Fruit fly (Drosophila melanogaster): ENCODE measurements around the gene aqz.

The aqz gene

dm6 chr3R:8821623-8822022, 1.1 kb upstream of the aqz start, which contains the start of gene CG8369:
Gene CG8369 (plus strand): TSS chr3R:8822008.
- no peak for TF ChIP-seq Hr96 (GFP tag; optimal IDR thresholded peaks at IDR 0.05)
- TF ChIP-seq pad (GFP tag; optimal IDR thresholded peaks at IDR 0.05) = no peak
- TF ChIP-seq CG33017 (tag; optimal IDR thresholded peaks at IDR 0.05) = peak; percentile 34
- TF ChIP-seq kay (GFP tag; ENCODE audit: borderline replicate concordance) = no peak
- no peak for TF ChIP-seq CG1620 (GFP tag; optimal IDR thresholded peaks at IDR 0.05)
- no peak for TF ChIP-seq Clk (GFP tag; optimal IDR thresholded peaks at IDR 0.05)
- peak; percentile 19 for TF ChIP-seq tj (GFP tag; optimal IDR thresholded peaks at IDR 0.05)
- no peak for TF ChIP-seq CG11617 (GFP tag; optimal IDR thresholded peaks at IDR 0.05)
- TF ChIP-seq CG14711 (tag; optimal IDR thresholded peaks at IDR 0.05) = no peak
- no peak for TF ChIP-seq Mnt (GFP tag; optimal IDR thresholded peaks at IDR 0.05)
- TF ChIP-seq Crg-1 (GFP tag; optimal IDR thresholded peaks at IDR 0.05) = no peak
- TF ChIP-seq cic (GFP tag; optimal IDR thresholded peaks at IDR 0.05) = peak; percentile 89
- TF ChIP-seq bab1 (GFP tag; optimal IDR thresholded peaks at IDR 0.05) = no peak
- peak; percentile 1 for TF ChIP-seq ovo (GFP tag; optimal IDR thresholded peaks at IDR 0.05)
- no peak for TF ChIP-seq CG7045 (GFP tag; optimal IDR thresholded peaks at IDR 0.05)
- peak; percentile 56 for TF ChIP-seq CG12768 (GFP tag; optimal IDR thresholded peaks at IDR 0.05)
- no peak for TF ChIP-seq toe (GFP tag; optimal IDR thresholded peaks at IDR 0.05)
- TF ChIP-seq CG5204 (GFP tag; optimal IDR thresholded peaks at IDR 0.05) = no peak
- peak; percentile 1 for TF ChIP-seq CG7101 (tag; optimal IDR thresholded peaks at IDR 0.05)
- TF ChIP-seq cnc (optimal IDR thresholded peaks at IDR 0.05) = no peak

- peak; percentile 50 for TF ChIP-seq CG7045 (GFP tag; optimal IDR thresholded peaks at IDR 0.05)
- peak; percentile 7 for TF ChIP-seq CG14711 (tag; optimal IDR thresholded peaks at IDR 0.05)
- TF ChIP-seq Mnt (GFP tag; optimal IDR thresholded peaks at IDR 0.05) = peak; percentile 78
- TF ChIP-seq CG7101 (tag; optimal IDR thresholded peaks at IDR 0.05) = peak; percentile 39
- TF ChIP-seq Clk (GFP tag; optimal IDR thresholded peaks at IDR 0.05) = peak; percentile 64
- peak; percentile 13 for TF ChIP-seq bab1 (GFP tag; optimal IDR thresholded peaks at IDR 0.05)
- TF ChIP-seq CG11617 (GFP tag; optimal IDR thresholded peaks at IDR 0.05) = peak; percentile 41
- peak; percentile 29 for TF ChIP-seq CG5204 (GFP tag; optimal IDR thresholded peaks at IDR 0.05)
- peak; percentile 22 for TF ChIP-seq tj (GFP tag; optimal IDR thresholded peaks at IDR 0.05)
- peak in 1 of 2 experiments; percentile 17 for TF ChIP-seq cnc (optimal IDR thresholded peaks at IDR 0.05)
- TF ChIP-seq pad (GFP tag; optimal IDR thresholded peaks at IDR 0.05) = peak; percentile 95
- TF ChIP-seq CG12768 (GFP tag; optimal IDR thresholded peaks at IDR 0.05) = peak; percentile 57
- TF ChIP-seq cic (GFP tag; optimal IDR thresholded peaks at IDR 0.05) = peak; percentile 93
- no peak for TF ChIP-seq CG1620 (GFP tag; optimal IDR thresholded peaks at IDR 0.05)
- TF ChIP-seq kay (GFP tag; ENCODE audit: borderline replicate concordance) = peak; percentile 97
- no peak for TF ChIP-seq Hr96 (GFP tag; optimal IDR thresholded peaks at IDR 0.05)
- peak; percentile 75 for TF ChIP-seq Crg-1 (GFP tag; optimal IDR thresholded peaks at IDR 0.05)
- peak; percentile 57 for TF ChIP-seq CG33017 (tag; optimal IDR thresholded peaks at IDR 0.05)
- peak; percentile 74 for TF ChIP-seq ovo (GFP tag; optimal IDR thresholded peaks at IDR 0.05)
- TF ChIP-seq toe (GFP tag; optimal IDR thresholded peaks at IDR 0.05) = peak; percentile 46
Measured at dm6 chr3R:8819551-8820057, 878 bp downstream of the aqz start.

dm6 chr3R:8818239-8818638, 2.2 kb downstream of the aqz start:
- TF ChIP-seq Mnt (GFP tag; optimal IDR thresholded peaks at IDR 0.05) = no peak
- TF ChIP-seq Hr96 (GFP tag; optimal IDR thresholded peaks at IDR 0.05) = no peak
- no peak for TF ChIP-seq Crg-1 (GFP tag; optimal IDR thresholded peaks at IDR 0.05)
- no peak for TF ChIP-seq CG7045 (GFP tag; optimal IDR thresholded peaks at IDR 0.05)
- TF ChIP-seq Clk (GFP tag; optimal IDR thresholded peaks at IDR 0.05) = peak; percentile 22

dm6 chr3R:8815074-8815473, 5.4 kb downstream of the aqz start:
- TF ChIP-seq CG1620 (GFP tag; optimal IDR thresholded peaks at IDR 0.05) (peak; percentile 0), kay (GFP tag; ENCODE audit: borderline replicate concordance) (no peak), Clk (GFP tag; optimal IDR thresholded peaks at IDR 0.05) (peak; percentile 0), tj (GFP tag; optimal IDR thresholded peaks at IDR 0.05) (peak; percentile 28)

dm6 chr3R:8814029-8814647, 6.3 kb downstream of the aqz start:
- TF ChIP-seq cic (GFP tag; optimal IDR thresholded peaks at IDR 0.05) (peak; percentile 20), CG14711 (tag; optimal IDR thresholded peaks at IDR 0.05) (no peak), CG7101 (tag; optimal IDR thresholded peaks at IDR 0.05) (no peak), kay (GFP tag; ENCODE audit: borderline replicate concordance) (peak; percentile 76), Mnt (GFP tag; optimal IDR thresholded peaks at IDR 0.05) (peak; percentile 66), tj (GFP tag; optimal IDR thresholded peaks at IDR 0.05) (peak; percentile 89), CG5204 (GFP tag; optimal IDR thresholded peaks at IDR 0.05) (no peak), Hr96 (GFP tag; optimal IDR thresholded peaks at IDR 0.05) (no peak), CG1620 (GFP tag; optimal IDR thresholded peaks at IDR 0.05) (no peak), CG33017 (tag; optimal IDR thresholded peaks at IDR 0.05) (no peak), bab1 (GFP tag; optimal IDR thresholded peaks at IDR 0.05) (peak; percentile 2)

dm6 chr3R:8813164-8813629, 7.3 kb downstream of the aqz start, which contains the start of gene CG9837:
Gene CG9837 (minus strand): TSS chr3R:8813579.
- TF ChIP-seq bab1 (GFP tag; optimal IDR thresholded peaks at IDR 0.05) = no peak
- TF ChIP-seq tj (GFP tag; optimal IDR thresholded peaks at IDR 0.05) = peak; percentile 50

All from whole organism, adult.